Fruit fly (Drosophila melanogaster): ENCODE measurements around the gene Ype.

Ype gene

dm6 chrX:13368149-13368548 lies 19.1 kb downstream of the Ype start, which contains the start of gene dmrt11E (continued):
- TF ChIP-seq Ets96B (tag; optimal IDR thresholded peaks at IDR 0.05) (peak; percentile 60), CG34406 (GFP tag; optimal IDR thresholded peaks at IDR 0.05) (peak; percentile 21), CG4318 (GFP tag; optimal IDR thresholded peaks at IDR 0.05) (no peak), dac (GFP tag; optimal IDR thresholded peaks at IDR 0.05) (no peak), CG6854 (GFP tag; optimal IDR thresholded peaks at IDR 0.05) (no peak), CG1621 (tag; optimal IDR thresholded peaks at IDR 0.05) (peak; percentile 24), CG11294 (GFP tag; IDR thresholded peaks at IDR 0.05) (no peak), Sox15 (GFP tag; optimal IDR thresholded peaks at IDR 0.05) (no peak), topi (GFP tag; optimal IDR thresholded peaks at IDR 0.05) (no peak), Eip93F (GFP tag; optimal IDR thresholded peaks at IDR 0.05) (no peak), CG6163 (GFP tag; IDR thresholded peaks at IDR 0.05) (peak; percentile 61), lz (GFP tag; optimal IDR thresholded peaks at IDR 0.05) (no peak), Hr4 (GFP tag; optimal IDR thresholded peaks at IDR 0.05) (no peak), Sox102F (GFP tag; optimal IDR thresholded peaks at IDR 0.05) (no peak), Blimp-1 (GFP tag; optimal IDR thresholded peaks at IDR 0.05) (no peak), CG7368 (GFP tag; optimal IDR thresholded peaks at IDR 0.05) (no peak), Met (GFP tag; optimal IDR thresholded peaks at IDR 0.05) (no peak), eg (GFP tag; IDR thresholded peaks at IDR 0.05) (0 out of 3 replicates have a peak, but pooled peaks have one; percentile 54), pdm3 (GFP tag; optimal IDR thresholded peaks at IDR 0.05) (peak; percentile 22), CG6792 (GFP tag; optimal IDR thresholded peaks at IDR 0.05) (no peak), Sox14 (GFP tag; optimal IDR thresholded peaks at IDR 0.05) (no peak), CG3032 (tag; optimal IDR thresholded peaks at IDR 0.05) (peak; percentile 55), achi (GFP tag; optimal IDR thresholded peaks at IDR 0.05) (peak; percentile 31), CG11902 (GFP tag; optimal IDR thresholded peaks at IDR 0.05) (no peak)

- no peak for TF ChIP-seq svp (GFP tag)
- TF ChIP-seq Eip78C (GFP tag): peak; percentile 45
Measured at dm6 chrX:13358948-13359347, 28.3 kb downstream of the Ype start, which contains the start of gene Syt12. Syt12 (plus strand) TSS chrX:13359248.

dm6 chrX:13358240-13358799 lies 28.9 kb downstream of the Ype start:
- no peak for TF ChIP-seq fkh (GFP tag; optimal IDR thresholded peaks at IDR 0.05)
- TF ChIP-seq Eip93F (GFP tag; optimal IDR thresholded peaks at IDR 0.05): no peak
- no peak for TF ChIP-seq Ets96B (tag; optimal IDR thresholded peaks at IDR 0.05)
- TF ChIP-seq Eip78C (GFP tag): peak; percentile 37
- no peak for TF ChIP-seq dsx (GFP tag; optimal IDR thresholded peaks at IDR 0.05; ENCODE audit: poor library complexity, severe bottlenecking)
- TF ChIP-seq Sox102F (GFP tag; optimal IDR thresholded peaks at IDR 0.05): no peak
- TF ChIP-seq cyc (GFP tag; optimal IDR thresholded peaks at IDR 0.05): no peak
- no peak for TF ChIP-seq lz (GFP tag; optimal IDR thresholded peaks at IDR 0.05)

dm6 chrX:13346998-13347397 lies 40.2 kb downstream of the Ype start:
- TF ChIP-seq CG7368 (GFP tag; optimal IDR thresholded peaks at IDR 0.05) (no peak), CG10631 (GFP tag; optimal IDR thresholded peaks at IDR 0.05) (no peak), Eip75B (GFP tag; optimal IDR thresholded peaks at IDR 0.05) (no peak), eg (GFP tag; IDR thresholded peaks at IDR 0.05) (no peak), Gug (GFP tag; IDR thresholded peaks at IDR 0.05) (no peak), CG16779 (tag; optimal IDR thresholded peaks at IDR 0.05) (no peak), CG32006 (GFP tag; optimal IDR thresholded peaks at IDR 0.05) (no peak), CG6854 (GFP tag; optimal IDR thresholded peaks at IDR 0.05) (no peak), CG11902 (GFP tag; optimal IDR thresholded peaks at IDR 0.05) (no peak), Ets96B (tag; optimal IDR thresholded peaks at IDR 0.05) (no peak), CG31627 (GFP tag; optimal IDR thresholded peaks at IDR 0.05) (no peak), acj6 (GFP tag; optimal IDR thresholded peaks at IDR 0.05) (no peak), dsx (GFP tag; optimal IDR thresholded peaks at IDR 0.05; ENCODE audit: poor library complexity, severe bottlenecking) (no peak), spab (GFP tag; optimal IDR thresholded peaks at IDR 0.05) (no peak)
